Worm (Caenorhabditis elegans) whole organism, L4 larva: Measurements from ENCODE around the gene C26E1.2.

Source experiments
- ces-1 ChIP-seq: fragments of 150-350 bp; sonication (generic microtip); optimal IDR thresholded peaks from 4 replicates; lab custom pipeline; 2014; ENCODE audit warnings: missing biosample characterization, missing genetic modification reagents, missing genetic modification characterization
- dpl-1 ChIP-seq: fragments of 150-350 bp; optimal IDR thresholded peaks from 2 replicates; lab custom pipeline; 2014; ENCODE audit warnings: missing biosample characterization, missing genetic modification reagents, missing genetic modification characterization
- nhr-10 ChIP-seq: fragments of 150-350 bp; optimal IDR thresholded peaks from 2 replicates; lab custom pipeline; 2014; ENCODE audit warnings: missing biosample characterization, missing genetic modification characterization
- vab-7 ChIP-seq: fragments of 200-800 bp; sonication (Bioruptor generic); IDR thresholded peaks from 2 replicates; pipeline ENCODE4 v1.3.6; 2022; ENCODE audit warnings: missing genetic modification reagents, missing genetic modification characterization, missing compliant biosample characterization
- ztf-11 ChIP-seq: fragments of 150-350 bp; optimal IDR thresholded peaks from 2 replicates; lab custom pipeline; 2014; ENCODE audit warnings: missing biosample characterization, missing genetic modification characterization

DNA sequence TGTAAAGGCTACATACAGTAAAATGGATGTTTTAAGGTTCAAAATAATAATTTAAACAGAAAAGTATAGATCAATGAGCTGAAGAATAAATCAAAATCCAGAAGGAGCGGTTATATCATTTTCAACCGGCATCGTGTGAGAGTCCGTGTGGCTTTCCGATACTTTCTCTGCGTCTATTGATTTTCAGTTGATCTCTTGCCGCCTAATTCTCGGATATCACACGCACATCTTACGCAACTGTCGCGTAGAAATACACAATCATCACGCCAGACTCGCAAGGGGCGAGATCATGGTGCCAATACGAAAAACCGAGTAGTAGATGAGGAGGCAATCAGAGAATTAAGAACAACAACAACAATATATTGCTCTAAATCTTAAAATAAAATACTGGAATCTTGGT, 16.1 kb upstream of the C26E1.2 start:
- TF ChIP-seq ztf-11 (tag; lab: Kevin White, UChicago) = no peak
- TF ChIP-seq vab-7 (GFP tag; lab: Robert Waterston, UW) = no peak
- no peak for TF ChIP-seq ces-1 (GFP tag; lab: Kevin White, UChicago)
- no peak for TF ChIP-seq dpl-1
- no peak for TF ChIP-seq nhr-10 (tag; lab: Kevin White, UChicago)
